Worm (Caenorhabditis elegans) whole organism, L4 larva: ENCODE results near the gene rei-1.

Source experiments
- F10B5.3 ChIP-seq: sonication (generic microtip); optimal IDR thresholded peaks from 2 replicates; lab custom pipeline; 2016; ENCODE audit warnings: mild to moderate bottlenecking, missing genetic modification characterization, missing compliant biosample characterization
- F44E2.7 ChIP-seq: fragments of 200-800 bp; sonication (Bioruptor generic); IDR thresholded peaks from 2 replicates; pipeline ENCODE4 v2.1.2; 2022; ENCODE audit warnings: missing genetic modification characterization, missing compliant biosample characterization
- R02D3.7 ChIP-seq: fragments of 150-350 bp; sonication (generic microtip); optimal IDR thresholded peaks from 3 replicates; lab custom pipeline; 2014; ENCODE audit warnings: missing biosample characterization, missing genetic modification characterization
- T20F7.1 ChIP-seq: fragments of 200-800 bp; sonication (Bioruptor generic); optimal IDR thresholded peaks from 2 replicates; lab custom pipeline; 2018; ENCODE audit warnings: mild to moderate bottlenecking, missing genetic modification characterization, missing compliant biosample characterization
- ZK546.5 ChIP-seq, 2 experiments: sonication (generic microtip); optimal IDR thresholded peaks; 2 replicates each; lab custom pipeline; 2017; ENCODE audit warnings: missing biosample characterization in 2 of 2, missing genetic modification characterization in 2 of 2
- aha-1 ChIP-seq: fragments of 150-350 bp; peaks from one replicate; lab custom pipeline; 2014; ENCODE audit warnings: missing biosample characterization, missing genetic modification characterization
- aly-2 ChIP-seq: sonication (generic microtip); optimal IDR thresholded peaks from 2 replicates; lab custom pipeline; 2018; ENCODE audit warnings: missing biosample characterization, missing genetic modification characterization
- ceh-62 ChIP-seq: sonication (generic microtip); optimal IDR thresholded peaks from 2 replicates; lab custom pipeline; 2017; ENCODE audit warnings: missing biosample characterization, missing genetic modification characterization
- ces-1 ChIP-seq: fragments of 150-350 bp; sonication (generic microtip); optimal IDR thresholded peaks from 4 replicates; lab custom pipeline; 2014; ENCODE audit warnings: missing biosample characterization, missing genetic modification reagents, missing genetic modification characterization
- cey-2 ChIP-seq: sonication (generic microtip); optimal IDR thresholded peaks from 3 replicates; lab custom pipeline; 2017; ENCODE audit warnings: missing genetic modification characterization, mild to moderate bottlenecking, missing compliant biosample characterization, antibody characterized with exemption, borderline replicate concordance; ENCODE audit not compliant: insufficient read depth
- daf-12 ChIP-seq: fragments of 150-350 bp; optimal IDR thresholded peaks from 2 replicates; lab custom pipeline; 2014; ENCODE audit warnings: missing biosample characterization, missing genetic modification reagents, missing genetic modification characterization
- daf-16 ChIP-seq, 3 experiments: sonication (generic microtip); optimal IDR thresholded peaks; 2 replicates each; lab custom pipeline; 2016 to 2017; ENCODE audit warnings: missing genetic modification characterization in 3 of 3, missing genetic modification reagents in 3 of 3, mild to moderate bottlenecking in 2 of 3, missing compliant biosample characterization in 2 of 3, missing biosample characterization in 1 of 3, moderate library complexity in 1 of 3
- daf-19 ChIP-seq: fragments of 200-800 bp; sonication (Bioruptor generic); conservative IDR thresholded peaks from 2 replicates; pipeline ENCODE4 v1.3.6; 2022; ENCODE audit warnings: missing genetic modification characterization, missing compliant biosample characterization
- dmd-6 ChIP-seq: fragments of 200-800 bp; sonication (Bioruptor generic); IDR thresholded peaks from 2 replicates; pipeline ENCODE4 v1.3.6; 2022; ENCODE audit warnings: missing genetic modification reagents, missing genetic modification characterization, missing compliant biosample characterization
- dmd-9 ChIP-seq: fragments of 200-800 bp; sonication (Bioruptor generic); IDR thresholded peaks from 2 replicates; pipeline ENCODE4 v1.3.6; 2022; ENCODE audit warnings: missing genetic modification reagents, missing genetic modification characterization, missing compliant biosample characterization
- dpl-1 ChIP-seq: fragments of 150-350 bp; optimal IDR thresholded peaks from 2 replicates; lab custom pipeline; 2014; ENCODE audit warnings: missing biosample characterization, missing genetic modification reagents, missing genetic modification characterization
- fos-1 ChIP-seq: fragments of 150-350 bp; optimal IDR thresholded peaks from 2 replicates; lab custom pipeline; 2014; ENCODE audit warnings: missing biosample characterization, missing genetic modification characterization
- hif-1 ChIP-seq, 2 experiments: sonication (generic microtip); optimal IDR thresholded peaks; 2 replicates each; lab custom pipeline; 2016 to 2017; ENCODE audit warnings: missing compliant biosample characterization in 2 of 2, missing genetic modification characterization in 2 of 2, missing genetic modification reagents in 2 of 2, missing genotype in 2 of 2, mild to moderate bottlenecking in 1 of 2
- hlh-11 ChIP-seq: fragments of 200-800 bp; sonication (Bioruptor generic); optimal IDR thresholded peaks from 2 replicates; lab custom pipeline; 2018; ENCODE audit warnings: mild to moderate bottlenecking, missing genetic modification characterization, missing compliant biosample characterization
- lim-7 ChIP-seq: fragments of 200-800 bp; sonication (Bioruptor generic); IDR thresholded peaks from 2 replicates; pipeline ENCODE4 v1.3.6; 2022; ENCODE audit warnings: missing genetic modification characterization, missing compliant biosample characterization
- lin-15B ChIP-seq: fragments of 150-350 bp; sonication (generic microtip); optimal IDR thresholded peaks from 3 replicates; lab custom pipeline; 2014; ENCODE audit warnings: missing biosample characterization, missing genetic modification characterization
- lin-29 ChIP-seq: fragments of 200-800 bp; sonication (Bioruptor generic); IDR thresholded peaks from 2 replicates; pipeline ENCODE4 v1.3.6; 2022; ENCODE audit warnings: missing genetic modification reagents, missing genetic modification characterization, missing compliant biosample characterization
- lin-38 ChIP-seq: fragments of 200-800 bp; sonication (Bioruptor generic); IDR thresholded peaks from 2 replicates; pipeline ENCODE4 v1.3.6; 2022; ENCODE audit warnings: missing genetic modification reagents, missing genetic modification characterization, missing compliant biosample characterization
- lir-3 ChIP-seq: sonication (generic microtip); optimal IDR thresholded peaks from 2 replicates; lab custom pipeline; 2016; ENCODE audit warnings: mild to moderate bottlenecking, missing genetic modification characterization, missing compliant biosample characterization
- mdl-1 ChIP-seq, 2 experiments: fragments of 150-350 bp in 1 of 2; sonication (generic microtip) in 1 of 2; optimal IDR thresholded peaks; 2 replicates each; lab custom pipeline; 2014 to 2017; ENCODE audit warnings: missing biosample characterization in 2 of 2, missing genetic modification characterization in 2 of 2
- mdt-29 ChIP-seq: fragments of 200-800 bp; sonication (Bioruptor generic); IDR thresholded peaks from 2 replicates; pipeline ENCODE4 v1.3.6; 2022; ENCODE audit warnings: missing genetic modification reagents, missing genetic modification characterization, missing compliant biosample characterization
- mxl-3 ChIP-seq: fragments of 200-800 bp; sonication (Bioruptor generic); optimal IDR thresholded peaks from 2 replicates; lab custom pipeline; 2018; ENCODE audit warnings: mild to moderate bottlenecking, missing genetic modification characterization, missing compliant biosample characterization
- nhr-102 ChIP-seq: sonication (generic microtip); optimal IDR thresholded peaks from 2 replicates; lab custom pipeline; 2016; ENCODE audit warnings: mild to moderate bottlenecking, missing genetic modification characterization, moderate library complexity, missing compliant biosample characterization
- nhr-11 ChIP-seq: fragments of 150-350 bp; optimal IDR thresholded peaks from 2 replicates; lab custom pipeline; 2014; ENCODE audit warnings: missing biosample characterization, missing genetic modification characterization
- nhr-111 ChIP-seq: fragments of 200-800 bp; sonication (Bioruptor generic); optimal IDR thresholded peaks from 2 replicates; lab custom pipeline; 2018; ENCODE audit warnings: mild to moderate bottlenecking, missing genetic modification characterization, missing compliant biosample characterization
- nhr-28 ChIP-seq: fragments of 150-350 bp; optimal IDR thresholded peaks from 2 replicates; lab custom pipeline; 2014; ENCODE audit warnings: missing biosample characterization, missing genetic modification characterization
- nhr-77 ChIP-seq: fragments of 150-350 bp; optimal IDR thresholded peaks from 2 replicates; lab custom pipeline; 2014; ENCODE audit warnings: missing biosample characterization, missing genetic modification characterization
- sdz-12 ChIP-seq: fragments of 200-800 bp; sonication (Bioruptor generic); optimal IDR thresholded peaks from 2 replicates; lab custom pipeline; 2018; ENCODE audit warnings: mild to moderate bottlenecking, missing genetic modification characterization, missing compliant biosample characterization
- set-16 ChIP-seq: fragments of 200-800 bp; sonication (Bioruptor generic); IDR thresholded peaks from 2 replicates; pipeline ENCODE4 v1.3.6; 2022; ENCODE audit warnings: missing genetic modification reagents, missing genetic modification characterization, missing compliant biosample characterization
- skn-1 ChIP-seq: fragments of 150-350 bp; optimal IDR thresholded peaks from 2 replicates; lab custom pipeline; 2014; ENCODE audit warnings: missing biosample characterization, missing genetic modification characterization
- snpc-4 ChIP-seq: fragments of 150-350 bp; optimal IDR thresholded peaks from 2 replicates; lab custom pipeline; 2014; ENCODE audit warnings: missing biosample characterization, missing genetic modification characterization
- tag-97 ChIP-seq: fragments of 200-800 bp; sonication (Bioruptor generic); IDR thresholded peaks from 2 replicates; pipeline ENCODE4 v1.3.6; 2022; ENCODE audit warnings: missing genetic modification characterization, missing compliant biosample characterization
- unc-130 ChIP-seq: sonication (generic microtip); optimal IDR thresholded peaks from 2 replicates; lab custom pipeline; 2016; ENCODE audit warnings: missing genetic modification reagents, missing genetic modification characterization, missing compliant biosample characterization
- unc-62 ChIP-seq, 3 experiments: fragments of 150-350 bp in 1 of 3; sonication (generic microtip); optimal IDR thresholded peaks in 2 of 3; peaks in 1 of 3; 1 replicate in 1 of 3; 2 replicates in 2 of 3; lab custom pipeline; 2014 to 2017; ENCODE audit warnings: missing biosample characterization in 3 of 3, missing genetic modification characterization in 3 of 3, missing genetic modification reagents in 3 of 3, missing genotype in 1 of 3
- zfp-3 ChIP-seq: fragments of 200-800 bp; sonication (Bioruptor generic); conservative IDR thresholded peaks from 2 replicates; pipeline ENCODE4 v1.3.6; 2022; ENCODE audit warnings: missing genetic modification reagents, missing genetic modification characterization, missing compliant biosample characterization

rei-1 gene

ce11 chrIII:4107929-4108520 is 10.0 kb upstream of the rei-1 start:
- TF ChIP-seq lin-29 (GFP tag; lab: Robert Waterston, UW) (no peak), dmd-6 (GFP tag; lab: Robert Waterston, UW) (no peak)

DNA sequence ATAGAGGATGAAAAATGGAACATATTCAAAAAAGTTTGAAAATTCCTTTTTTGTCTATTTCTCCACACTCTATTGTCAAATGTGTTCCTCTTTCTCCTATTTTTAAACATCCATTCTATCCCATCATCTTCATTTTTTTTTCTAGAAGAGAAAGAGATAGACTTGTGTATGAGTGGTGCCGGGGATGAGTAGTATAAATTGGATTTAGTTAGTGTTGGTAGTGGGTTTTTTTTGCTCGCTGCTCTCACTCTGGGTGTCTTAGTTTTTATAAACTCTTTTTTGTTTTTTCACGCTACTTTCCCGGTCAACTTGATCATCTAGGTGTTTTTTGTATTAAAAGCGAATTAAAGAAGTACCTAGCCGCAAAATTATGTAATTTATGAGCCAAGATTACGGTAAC is 9.2 kb upstream of the rei-1 start:
- TF ChIP-seq lin-15B (tag; lab: Kevin White, UChicago) (no peak), set-16 (GFP tag; lab: Robert Waterston, UW) (no peak), ces-1 (GFP tag; lab: Kevin White, UChicago) (peak; percentile 57), zfp-3 (GFP tag; lab: Robert Waterston, UW) (no peak)

ce11 chrIII:4106611-4107010 is 8.6 kb upstream of the rei-1 start:
- no peak for TF ChIP-seq mdt-29
- peak in 1 of 2 experiments; percentile 72 for TF ChIP-seq unc-62 (GFP tag; optimal IDR thresholded peaks at IDR 0.05 in 1 of 2; lab: Kevin White, UChicago)
- TF ChIP-seq unc-62 (tag; optimal IDR thresholded peaks at IDR 0.05; lab: Kevin White, UChicago) = no peak
- no peak for TF ChIP-seq F10B5.3
- TF ChIP-seq aha-1 (tag; lab: Kevin White, UChicago) = peak; percentile 63
- no peak for TF ChIP-seq hif-1 (tag; optimal IDR thresholded peaks at IDR 0.05; lab: Kevin White, UChicago)
- no peak for TF ChIP-seq unc-130
- TF ChIP-seq nhr-77 (tag; lab: Kevin White, UChicago) = no peak

DNA sequence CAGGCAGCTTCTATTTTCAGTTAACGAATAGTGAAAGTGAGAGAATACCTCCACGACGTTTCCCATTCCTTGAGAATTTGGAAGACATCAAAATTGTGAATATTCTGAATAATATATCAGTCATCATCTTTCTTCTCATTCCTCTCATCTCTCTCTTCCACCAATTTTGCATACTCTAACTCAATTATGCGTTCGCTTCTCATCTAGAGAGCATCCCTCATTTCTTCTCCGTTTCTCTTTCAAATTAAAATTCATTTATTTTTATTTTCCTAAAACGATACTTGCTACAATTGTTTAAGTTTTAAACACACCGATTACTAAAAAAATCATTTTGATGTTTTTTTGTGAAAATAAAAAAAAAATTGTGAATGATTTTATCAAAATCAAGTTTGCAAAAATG is 5.2 kb upstream of the rei-1 start:
- no peak for TF ChIP-seq cey-2 (tag; lab: Kevin White, UChicago)
- no peak for TF ChIP-seq skn-1 (tag; lab: Kevin White, UChicago)
- no peak for TF ChIP-seq mdl-1 (tag; optimal IDR thresholded peaks at IDR 0.05; lab: Kevin White, UChicago)
- TF ChIP-seq hlh-11 (tag; lab: Kevin White, UChicago) = no peak
- no peak for TF ChIP-seq nhr-11 (tag; lab: Kevin White, UChicago)
- TF ChIP-seq lin-38 (GFP tag; lab: Robert Waterston, UW) = no peak
- TF ChIP-seq zfp-3 (GFP tag; lab: Robert Waterston, UW) = no peak
- TF ChIP-seq lir-3 = no peak
- TF ChIP-seq T20F7.1 (GFP tag; lab: Kevin White, UChicago) = no peak
- no peak for TF ChIP-seq daf-19 (GFP tag; lab: Robert Waterston, UW)
- TF ChIP-seq ces-1 (GFP tag; lab: Kevin White, UChicago) = no peak
- TF ChIP-seq lim-7 (GFP tag; lab: Robert Waterston, UW) = no peak
- no peak for TF ChIP-seq ZK546.5 (tag; optimal IDR thresholded peaks at IDR 0.05; lab: Kevin White, UChicago)
- TF ChIP-seq tag-97 = no peak
- TF ChIP-seq snpc-4 (tag; lab: Kevin White, UChicago) = no peak
- no peak for TF ChIP-seq dmd-9 (GFP tag; lab: Robert Waterston, UW)

DNA sequence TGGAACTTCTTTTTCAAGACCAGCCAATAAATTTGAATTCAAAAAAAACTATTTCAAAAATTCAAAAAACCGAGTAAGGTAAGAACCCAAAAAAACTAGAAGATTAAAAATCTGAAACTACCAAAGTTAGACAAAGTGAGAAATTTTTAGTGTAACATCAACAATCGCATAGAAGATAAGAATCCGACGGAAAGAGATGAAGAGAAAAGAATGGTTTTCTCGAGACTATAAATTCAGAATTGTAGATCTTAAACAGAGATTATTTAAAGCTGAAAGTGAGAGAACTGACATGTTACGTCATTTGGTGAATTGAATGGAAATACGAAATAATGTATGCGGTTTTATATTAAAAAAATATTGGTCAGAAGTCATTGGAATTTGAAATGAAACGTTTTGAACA is 4.0 kb upstream of the rei-1 start:
- TF ChIP-seq hif-1 (tag; optimal IDR thresholded peaks at IDR 0.05; lab: Kevin White, UChicago) (no peak), nhr-111 (GFP tag; lab: Kevin White, UChicago) (no peak), fos-1 (tag; lab: Kevin White, UChicago) (no peak), F44E2.7 (no peak), aly-2 (tag; lab: Kevin White, UChicago) (no peak), mxl-3 (GFP tag; lab: Kevin White, UChicago) (no peak), nhr-28 (tag; lab: Kevin White, UChicago) (no peak), nhr-11 (tag; lab: Kevin White, UChicago) (no peak), F10B5.3 (no peak), dpl-1 (no peak), daf-12 (tag; lab: Kevin White, UChicago) (no peak), nhr-102 (tag; lab: Kevin White, UChicago) (no peak), daf-16 (GFP tag; optimal IDR thresholded peaks at IDR 0.05; lab: Kevin White, UChicago) (no peak), daf-16 (tag; optimal IDR thresholded peaks at IDR 0.05; lab: Kevin White, UChicago) (no peak), sdz-12 (GFP tag; lab: Kevin White, UChicago) (no peak), R02D3.7 (tag; lab: Kevin White, UChicago) (no peak), ceh-62 (no peak)
